Worm (Caenorhabditis elegans) whole organism, L3 larva: ENCODE measurements around the gene F25B3.2.

Experiments used
- R02D3.7 ChIP-seq: fragments of 150-350 bp; optimal IDR thresholded peaks from 2 replicates; lab custom pipeline; 2014; ENCODE audit warnings: missing biosample characterization, missing genetic modification characterization
- aly-2 ChIP-seq: fragments of 150-350 bp; optimal IDR thresholded peaks from 2 replicates; lab custom pipeline; 2014; ENCODE audit warnings: missing biosample characterization, missing genetic modification characterization
- ama-1 ChIP-seq: fragments of 150-350 bp; optimal IDR thresholded peaks from 2 replicates; lab custom pipeline; 2018
- ceh-16 ChIP-seq: sonication (generic microtip); optimal IDR thresholded peaks from 2 replicates; lab custom pipeline; 2017; ENCODE audit warnings: missing biosample characterization, missing genetic modification characterization
- ceh-28 ChIP-seq: fragments of 150-350 bp; optimal IDR thresholded peaks from 2 replicates; lab custom pipeline; 2014; ENCODE audit warnings: missing biosample characterization, missing genetic modification reagents, missing genetic modification characterization
- egl-27 ChIP-seq: sonication (generic microtip); optimal IDR thresholded peaks from 4 replicates; lab custom pipeline; 2017; ENCODE audit warnings: missing biosample characterization, missing genetic modification reagents, missing genetic modification characterization
- egl-5 ChIP-seq: fragments of 150-350 bp; optimal IDR thresholded peaks from 2 replicates; lab custom pipeline; 2017; ENCODE audit warnings: missing biosample characterization, missing genetic modification reagents, missing genetic modification characterization, inconsistent platforms
- elt-2 ChIP-seq: sonication (generic microtip); optimal IDR thresholded peaks from 2 replicates; lab custom pipeline; 2016; ENCODE audit warnings: missing genetic modification reagents, mild to moderate bottlenecking, missing genetic modification characterization, missing compliant biosample characterization
- fkh-10 ChIP-seq: sonication (generic microtip); optimal IDR thresholded peaks from 2 replicates; lab custom pipeline; 2017; ENCODE audit warnings: missing biosample characterization, missing genetic modification reagents, missing genetic modification characterization
- fkh-2 ChIP-seq: fragments of 150-350 bp; optimal IDR thresholded peaks from 2 replicates; lab custom pipeline; 2014; ENCODE audit warnings: missing biosample characterization, missing genetic modification reagents, missing genetic modification characterization
- fos-1 ChIP-seq: fragments of 150-350 bp; optimal IDR thresholded peaks from 2 replicates; lab custom pipeline; 2014; ENCODE audit warnings: missing biosample characterization, missing genetic modification characterization
- hmg-11 ChIP-seq: sonication (generic microtip); optimal IDR thresholded peaks from 2 replicates; lab custom pipeline; 2016; ENCODE audit warnings: missing genetic modification characterization, missing compliant biosample characterization
- jun-1 ChIP-seq: fragments of 150-350 bp; optimal IDR thresholded peaks from 2 replicates; lab custom pipeline; 2014; ENCODE audit warnings: missing biosample characterization, missing genetic modification reagents, missing genetic modification characterization
- lin-15B ChIP-seq: fragments of 150-350 bp; optimal IDR thresholded peaks from 2 replicates; lab custom pipeline; 2014; ENCODE audit warnings: missing biosample characterization, missing genetic modification characterization
- lsy-12 ChIP-seq: sonication (generic microtip); optimal IDR thresholded peaks from 2 replicates; lab custom pipeline; 2016; ENCODE audit warnings: mild to moderate bottlenecking, missing genetic modification characterization, missing compliant biosample characterization
- mdl-1 ChIP-seq: fragments of 150-350 bp; optimal IDR thresholded peaks from 2 replicates; lab custom pipeline; 2014; ENCODE audit warnings: missing biosample characterization, missing genetic modification characterization
- mml-1 ChIP-seq: fragments of 150-350 bp; sonication (generic microtip); optimal IDR thresholded peaks from 3 replicates; lab custom pipeline; 2014; ENCODE audit warnings: missing biosample characterization, missing genetic modification characterization
- nfya-1 ChIP-seq: sonication (generic microtip); optimal IDR thresholded peaks from 2 replicates; lab custom pipeline; 2017; ENCODE audit warnings: missing genetic modification characterization, mild to moderate bottlenecking, missing compliant biosample characterization, antibody characterized with exemption, moderate library complexity; ENCODE audit not compliant: insufficient read depth
- nhr-11 ChIP-seq: fragments of 150-350 bp; optimal IDR thresholded peaks from 2 replicates; lab custom pipeline; 2014; ENCODE audit warnings: missing biosample characterization, missing genetic modification characterization
- nhr-12 ChIP-seq: fragments of 150-350 bp; optimal IDR thresholded peaks from 2 replicates; lab custom pipeline; 2014; ENCODE audit warnings: missing biosample characterization, missing genetic modification characterization
- nhr-23 ChIP-seq: fragments of 150-350 bp; optimal IDR thresholded peaks from 2 replicates; lab custom pipeline; 2014; ENCODE audit warnings: missing biosample characterization, missing genetic modification reagents, missing genetic modification characterization
- nhr-237 ChIP-seq: fragments of 150-350 bp; optimal IDR thresholded peaks from 2 replicates; lab custom pipeline; 2014; ENCODE audit warnings: missing biosample characterization, missing genetic modification characterization
- nhr-25 ChIP-seq: sonication (generic microtip); optimal IDR thresholded peaks from 2 replicates; lab custom pipeline; 2017; ENCODE audit warnings: missing biosample characterization, missing genetic modification characterization
- nhr-28 ChIP-seq: fragments of 150-350 bp; optimal IDR thresholded peaks from 2 replicates; lab custom pipeline; 2014; ENCODE audit warnings: missing biosample characterization, missing genetic modification characterization
- nhr-67 ChIP-seq: fragments of 150-350 bp; optimal IDR thresholded peaks from 2 replicates; lab custom pipeline; 2014; ENCODE audit warnings: missing biosample characterization, missing genetic modification characterization
- nhr-76 ChIP-seq: fragments of 150-350 bp; sonication (generic microtip); optimal IDR thresholded peaks from 5 replicates; lab custom pipeline; 2014; ENCODE audit warnings: missing biosample characterization, missing genetic modification characterization
- nhr-77 ChIP-seq: fragments of 150-350 bp; optimal IDR thresholded peaks from 2 replicates; lab custom pipeline; 2014; ENCODE audit warnings: missing biosample characterization, missing genetic modification characterization
- pha-4 ChIP-seq: fragments of 150-350 bp; optimal IDR thresholded peaks from 2 replicates; lab custom pipeline; 2014; ENCODE audit warnings: missing biosample characterization, missing genetic modification reagents, missing genetic modification characterization
- skn-1 ChIP-seq: fragments of 150-350 bp; optimal IDR thresholded peaks from 2 replicates; lab custom pipeline; 2014; ENCODE audit warnings: missing biosample characterization, missing genetic modification characterization
- tbx-2 ChIP-seq: sonication (generic microtip); optimal IDR thresholded peaks from 2 replicates; lab custom pipeline; 2016; ENCODE audit warnings: mild to moderate bottlenecking, missing genetic modification characterization, missing compliant biosample characterization
- unc-39 ChIP-seq: sonication (generic microtip); optimal IDR thresholded peaks from 4 replicates; lab custom pipeline; 2017; ENCODE audit warnings: missing biosample characterization, missing genetic modification characterization
- unc-62 ChIP-seq: fragments of 150-350 bp; sonication (generic microtip); optimal IDR thresholded peaks from 4 replicates; lab custom pipeline; 2014; ENCODE audit warnings: missing biosample characterization, missing genetic modification reagents, missing genetic modification characterization
- zag-1 ChIP-seq: fragments of 150-350 bp; optimal IDR thresholded peaks from 2 replicates; lab custom pipeline; 2014; ENCODE audit warnings: missing biosample characterization, missing genetic modification characterization
- ztf-4 ChIP-seq: fragments of 150-350 bp; optimal IDR thresholded peaks from 2 replicates; lab custom pipeline; 2014; ENCODE audit warnings: missing biosample characterization, missing genetic modification characterization

Gene F25B3.2

DNA sequence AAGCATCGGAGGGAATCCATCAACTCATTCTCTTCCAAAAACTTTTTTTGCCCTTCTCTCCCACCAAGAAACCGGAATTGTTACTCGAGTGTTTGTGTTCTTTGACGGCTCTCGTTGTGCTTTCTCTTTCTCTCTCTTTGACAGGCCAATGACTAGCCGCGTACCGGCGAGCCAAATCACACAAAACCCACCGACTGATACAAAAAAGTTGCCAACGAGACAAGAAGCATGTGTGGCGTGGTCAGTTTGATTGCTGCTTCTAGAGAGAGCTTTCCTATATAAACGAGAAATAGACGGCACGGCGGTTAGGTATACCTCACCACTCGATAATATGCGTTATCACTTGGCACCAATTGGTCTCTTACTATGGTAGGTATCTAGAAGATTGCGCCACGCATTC lies 38.6 kb downstream of the F25B3.2 start, which contains the start of gene pqn-63:
pqn-63 (plus strand) TSS at position 307 of the 400 bp plus-strand sequence.
- no peak for TF ChIP-seq ceh-28 (tag; lab: Kevin White, UChicago)
- TF ChIP-seq pha-4 (tag; lab: Kevin White, UChicago), result peak; percentile 42

DNA sequence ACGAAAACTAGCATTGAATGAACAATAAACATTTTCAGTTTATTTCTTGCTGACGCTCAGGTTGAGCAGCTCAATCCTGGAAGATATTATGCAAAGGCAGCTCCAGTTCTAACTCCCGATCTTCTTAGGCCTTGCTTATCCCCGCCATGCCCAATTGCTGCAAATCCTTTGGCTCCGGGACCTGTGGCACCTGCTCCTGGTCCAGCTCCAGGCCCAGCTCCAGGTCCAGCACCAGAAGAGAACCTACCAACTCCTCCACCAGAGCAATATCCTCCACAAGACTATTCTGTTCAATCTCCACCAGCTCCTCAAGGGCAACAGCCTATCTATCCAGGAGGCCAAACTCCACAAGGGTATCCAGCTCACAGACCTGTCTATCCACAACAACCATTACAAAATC lies 39.0 kb downstream of the F25B3.2 start:
- no peak for TF ChIP-seq lin-15B (tag; lab: Kevin White, UChicago)

DNA sequence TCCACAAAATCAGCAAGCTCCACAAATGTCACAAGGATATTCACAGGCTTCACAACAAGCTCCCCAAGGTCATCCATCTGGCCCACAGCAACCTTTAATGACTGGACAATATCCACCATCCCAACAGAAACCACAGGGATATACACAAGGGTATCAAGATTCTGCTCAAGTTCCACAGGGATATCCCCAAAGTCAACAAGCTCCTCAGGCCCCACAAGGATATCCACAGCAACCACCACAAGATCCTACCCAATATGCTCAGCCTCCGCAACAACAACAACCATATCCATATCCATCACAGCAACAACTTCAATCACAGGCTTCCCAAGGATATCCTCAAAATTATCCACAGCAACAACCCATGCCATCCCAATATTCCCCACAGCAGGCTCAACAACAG lies 39.6 kb downstream of the F25B3.2 start:
- no peak for TF ChIP-seq mdl-1 (tag; lab: Kevin White, UChicago)
- TF ChIP-seq unc-39 (tag; lab: Kevin White, UChicago), result no peak
- no peak for TF ChIP-seq nhr-77 (tag; lab: Kevin White, UChicago)
- no peak for TF ChIP-seq aly-2
- TF ChIP-seq nfya-1 (tag; lab: Kevin White, UChicago), result no peak
- TF ChIP-seq nhr-12, result no peak
- no peak for TF ChIP-seq fkh-10 (GFP tag; lab: Kevin White, UChicago)
- no peak for TF ChIP-seq ama-1
- TF ChIP-seq jun-1 (tag; lab: Kevin White, UChicago), result no peak
- no peak for TF ChIP-seq R02D3.7 (tag; lab: Kevin White, UChicago)
- TF ChIP-seq nhr-28, result no peak
- TF ChIP-seq nhr-11 (tag; lab: Kevin White, UChicago), result no peak
- TF ChIP-seq mml-1, result no peak
- no peak for TF ChIP-seq hmg-11 (tag; lab: Kevin White, UChicago)
- no peak for TF ChIP-seq ztf-4
- no peak for TF ChIP-seq ceh-28 (tag; lab: Kevin White, UChicago)
- no peak for TF ChIP-seq egl-5 (tag; lab: Kevin White, UChicago)
- TF ChIP-seq nhr-76 (tag; lab: Kevin White, UChicago), result no peak
- TF ChIP-seq nhr-67, result no peak

DNA sequence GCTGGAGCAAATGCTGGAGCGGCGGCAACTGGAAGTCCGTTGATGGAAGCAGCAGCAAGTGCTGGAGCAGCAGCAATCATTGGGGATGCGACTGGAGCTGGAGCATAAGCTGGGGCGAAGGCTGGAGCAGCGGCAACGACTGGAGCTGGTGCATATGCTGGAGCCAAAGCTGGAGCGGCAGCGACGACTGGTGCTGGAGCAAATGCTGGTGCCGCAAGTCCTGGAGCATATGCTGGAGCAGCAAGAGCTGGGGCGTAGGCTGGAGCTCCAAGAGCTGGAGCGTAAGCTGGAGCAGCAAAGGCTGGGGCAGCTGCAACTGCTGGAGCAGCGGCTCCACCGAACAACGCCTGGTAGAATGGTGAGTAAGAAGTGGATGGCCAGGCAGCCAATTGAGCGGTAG lies 41.3 kb downstream of the F25B3.2 start:
- TF ChIP-seq skn-1 (tag; lab: Kevin White, UChicago), result no peak
- no peak for TF ChIP-seq egl-27 (tag; lab: Kevin White, UChicago)
- no peak for TF ChIP-seq aly-2
- TF ChIP-seq nhr-237 (tag; lab: Kevin White, UChicago), result no peak
- no peak for TF ChIP-seq lin-15B (tag; lab: Kevin White, UChicago)
- no peak for TF ChIP-seq lsy-12 (tag; lab: Kevin White, UChicago)
- no peak for TF ChIP-seq nhr-11 (tag; lab: Kevin White, UChicago)
- no peak for TF ChIP-seq hmg-11 (tag; lab: Kevin White, UChicago)
- TF ChIP-seq nhr-25 (tag; lab: Kevin White, UChicago), result no peak
- TF ChIP-seq ceh-28 (tag; lab: Kevin White, UChicago), result no peak
- TF ChIP-seq mml-1, result no peak
- TF ChIP-seq nhr-12, result no peak
- no peak for TF ChIP-seq tbx-2 (tag; lab: Kevin White, UChicago)
- TF ChIP-seq fos-1, result no peak
- TF ChIP-seq elt-2 (tag; lab: Kevin White, UChicago), result no peak
- no peak for TF ChIP-seq nhr-76 (tag; lab: Kevin White, UChicago)
- no peak for TF ChIP-seq unc-62 (GFP tag; lab: Kevin White, UChicago)
- TF ChIP-seq, all 47 proteins: peak for 0

DNA sequence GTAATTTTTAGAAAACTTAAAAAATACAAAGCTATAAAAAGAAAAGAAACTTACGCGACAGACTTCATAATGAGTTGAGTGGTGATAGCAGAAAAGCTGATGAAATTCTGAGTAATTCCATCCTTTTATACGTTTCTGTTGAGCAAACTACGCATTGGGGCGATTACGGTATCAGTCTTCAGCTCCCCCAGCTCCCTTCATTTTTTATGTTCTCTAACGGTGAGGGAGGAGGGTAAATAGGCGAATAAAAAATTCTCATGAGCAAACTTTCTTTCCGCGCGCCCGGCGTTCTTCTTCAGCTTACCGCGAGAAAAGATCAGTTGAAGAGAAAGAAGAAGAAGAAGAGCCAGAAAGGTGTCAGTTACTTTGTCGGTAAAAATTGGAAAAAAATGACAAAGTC lies 41.8 kb downstream of the F25B3.2 start, which contains the start of gene idpc-7:
idpc-7 (minus strand) TSS at position 101 of the 400 bp plus-strand sequence.
- no peak for TF ChIP-seq nhr-12
- no peak for TF ChIP-seq nhr-28
- no peak for TF ChIP-seq fkh-10 (GFP tag; lab: Kevin White, UChicago)
- TF ChIP-seq ceh-28 (tag; lab: Kevin White, UChicago), result no peak

DNA sequence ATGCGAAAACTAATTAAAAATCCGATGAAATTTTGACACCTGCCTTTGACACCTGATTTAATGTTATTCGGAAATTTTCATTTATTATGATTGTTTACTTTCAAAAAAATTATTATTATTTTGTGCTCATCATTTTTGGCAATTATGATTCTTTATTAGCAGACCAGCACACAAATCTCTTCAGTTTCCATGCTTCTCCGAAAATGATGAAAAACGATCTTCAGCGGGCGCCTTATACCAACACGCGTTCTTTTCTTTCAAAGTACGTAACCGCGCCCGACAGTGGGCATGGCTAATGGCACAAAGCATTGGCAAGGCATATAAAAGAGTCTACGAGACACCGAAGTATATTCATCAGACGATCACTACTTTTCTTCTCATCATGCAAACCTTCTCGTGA lies 42.8 kb downstream of the F25B3.2 start, which contains the start of gene idpc-6:
idpc-6 (plus strand) TSS at position 301 of the 400 bp plus-strand sequence.
- TF ChIP-seq R02D3.7 (tag; lab: Kevin White, UChicago) (no peak), zag-1 (tag; lab: Kevin White, UChicago) (no peak), egl-5 (tag; lab: Kevin White, UChicago) (no peak), nhr-25 (tag; lab: Kevin White, UChicago) (no peak), nhr-23 (no peak), aly-2 (no peak), egl-27 (tag; lab: Kevin White, UChicago) (no peak), nhr-77 (tag; lab: Kevin White, UChicago) (no peak), ceh-16 (tag; lab: Kevin White, UChicago) (no peak), pha-4 (tag; lab: Kevin White, UChicago) (no peak), unc-39 (tag; lab: Kevin White, UChicago) (no peak), jun-1 (tag; lab: Kevin White, UChicago) (no peak), lsy-12 (tag; lab: Kevin White, UChicago) (no peak), fkh-2 (tag; lab: Kevin White, UChicago) (no peak), ztf-4 (no peak), elt-2 (tag; lab: Kevin White, UChicago) (no peak)
